Worm (Caenorhabditis elegans) whole organism, L4/young adult: Measurements from ENCODE around the gene rund-1.

ENCODE experiments used
- W03F9.2 ChIP-seq: fragments of 150-350 bp; optimal IDR thresholded peaks from 2 replicates; lab custom pipeline; 2014; ENCODE audit warnings: missing biosample characterization, missing genetic modification characterization
- dao-5 ChIP-seq: sonication (generic microtip); optimal IDR thresholded peaks from 2 replicates; lab custom pipeline; 2016; ENCODE audit warnings: missing genotype, missing genetic modification characterization, moderate library complexity, missing compliant biosample characterization
- him-1 ChIP-seq: sonication (generic microtip); optimal IDR thresholded peaks from 2 replicates; lab custom pipeline; 2016; ENCODE audit warnings: missing genotype, missing genetic modification reagents, missing genetic modification characterization, missing compliant biosample characterization

rund-1 gene

DNA sequence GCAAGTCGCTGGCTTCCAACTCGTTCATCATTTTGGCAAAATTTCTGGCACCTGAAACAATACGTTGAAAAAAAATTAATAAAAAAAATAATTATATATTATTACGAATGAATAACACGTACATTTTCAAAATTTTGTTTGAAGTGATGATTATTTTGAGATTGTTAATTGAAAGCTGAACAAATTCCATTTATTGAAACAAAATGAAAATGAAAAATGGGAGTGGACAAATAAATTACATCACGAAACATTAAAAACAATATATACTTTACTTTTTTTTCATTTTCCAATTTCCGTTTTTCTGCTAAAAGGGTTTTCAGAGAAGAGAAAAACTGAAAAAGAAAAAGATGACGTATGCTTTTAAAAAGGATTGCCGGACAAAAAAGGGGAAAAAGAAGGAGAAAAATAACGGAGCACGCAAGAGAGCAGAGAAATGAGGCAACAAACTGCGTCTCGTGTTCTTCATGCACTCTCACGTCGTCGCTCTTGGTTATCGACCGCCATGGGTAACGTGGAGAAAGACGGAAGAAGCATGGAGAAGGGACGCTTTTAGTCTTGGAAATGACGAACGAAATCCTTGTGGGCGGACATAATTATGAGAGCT lies at the start of gene rund-1:
Gene rund-1 (minus strand): TSS at position 51 of the 604 bp plus-strand sequence.
- TF ChIP-seq him-1 (tag; lab: Kevin White, UChicago) (peak; percentile 54), dao-5 (tag; lab: Kevin White, UChicago) (no peak), W03F9.2 (tag; lab: Kevin White, UChicago) (no peak)

DNA sequence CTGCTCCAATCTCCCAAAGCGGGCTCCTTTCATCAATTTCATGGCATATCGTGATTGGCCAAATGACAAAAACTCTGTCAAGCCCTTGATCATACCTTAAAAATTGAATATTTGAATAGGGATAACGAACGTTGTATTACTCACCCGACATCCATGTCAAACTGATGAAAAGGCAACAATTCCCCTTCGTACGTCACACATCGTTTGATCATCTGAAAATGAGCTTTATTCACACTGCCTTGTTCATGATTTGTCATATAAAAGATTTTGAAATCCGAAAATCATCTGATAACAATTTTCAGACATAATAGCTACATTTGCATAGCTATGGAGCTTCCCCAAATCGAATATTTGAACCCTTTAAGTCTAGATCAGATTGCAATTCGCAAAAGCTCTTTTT lies 44.9 kb upstream of the rund-1 start, which contains the start of gene M02A10.1:
Gene M02A10.1 (plus strand): TSS at position 301 of the 400 bp plus-strand sequence.
- TF ChIP-seq dao-5 (tag; lab: Kevin White, UChicago) (no peak), him-1 (tag; lab: Kevin White, UChicago) (no peak), W03F9.2 (tag; lab: Kevin White, UChicago) (no peak)

DNA sequence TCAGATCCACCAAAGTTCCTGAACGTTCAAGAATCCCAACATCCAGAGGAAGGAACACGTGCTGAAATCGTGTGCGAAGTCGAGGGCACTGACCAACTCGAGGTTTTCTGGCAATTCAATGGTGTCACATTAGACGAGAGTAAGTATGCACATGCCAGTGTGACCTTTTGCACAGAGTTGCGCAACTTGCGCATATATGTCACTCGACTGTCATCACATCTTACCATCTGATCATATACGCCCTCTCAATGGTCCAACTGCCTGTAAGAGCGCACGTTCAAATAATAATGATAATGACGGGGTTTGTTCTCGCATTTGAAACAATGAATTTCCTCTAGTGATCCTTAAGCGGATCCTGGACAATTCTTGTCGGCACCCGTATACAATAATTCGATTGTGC lies 34.7 kb upstream of the rund-1 start:
- no peak for TF ChIP-seq dao-5 (tag; lab: Kevin White, UChicago)
- TF ChIP-seq him-1 (tag; lab: Kevin White, UChicago): no peak
- no peak for TF ChIP-seq W03F9.2 (tag; lab: Kevin White, UChicago)

DNA sequence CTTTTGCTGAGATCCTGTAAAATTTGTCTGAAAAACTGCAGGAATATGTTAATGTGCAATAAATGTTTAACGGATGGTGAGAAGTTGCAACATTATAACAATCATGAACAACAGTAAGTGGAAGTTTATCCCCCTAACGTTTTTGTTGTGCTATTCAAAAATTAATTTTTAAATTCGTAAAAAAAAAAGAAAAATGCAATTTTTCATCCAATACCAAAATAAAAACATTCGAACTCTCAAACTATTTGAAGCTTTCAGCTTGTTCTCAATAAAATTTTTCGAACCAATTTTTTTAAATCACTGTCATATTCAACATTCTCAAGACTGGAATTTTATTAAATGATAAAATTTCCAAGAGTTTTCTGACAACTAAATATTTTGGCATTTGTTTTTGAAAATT lies 30.0 kb upstream of the rund-1 start, which contains the start of gene ncam-1:
Gene ncam-1 (plus strand): TSS at position 301 of the 400 bp plus-strand sequence.
- TF ChIP-seq W03F9.2 (tag; lab: Kevin White, UChicago): no peak
- no peak for TF ChIP-seq him-1 (tag; lab: Kevin White, UChicago)
- no peak for TF ChIP-seq dao-5 (tag; lab: Kevin White, UChicago)

DNA sequence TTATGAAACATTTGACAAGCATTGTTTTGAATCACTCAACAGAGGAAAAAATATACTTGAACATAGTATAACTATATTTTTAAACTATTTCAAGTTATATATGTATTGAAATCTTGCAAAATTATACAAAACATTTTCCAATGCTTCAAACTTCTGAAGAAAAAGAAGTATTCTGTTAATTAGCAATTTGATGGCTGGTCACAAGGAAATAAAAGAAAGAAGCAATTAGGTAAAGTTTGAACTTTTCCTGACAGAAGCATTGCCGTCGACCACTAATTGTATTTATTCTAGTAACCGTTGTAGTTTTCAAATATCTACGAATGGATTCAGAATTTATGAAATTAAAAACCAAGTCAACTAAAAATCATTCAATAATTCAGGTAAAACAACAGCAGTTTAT lies 27.0 kb upstream of the rund-1 start:
- TF ChIP-seq dao-5 (tag; lab: Kevin White, UChicago) (no peak), him-1 (tag; lab: Kevin White, UChicago) (no peak), W03F9.2 (tag; lab: Kevin White, UChicago) (no peak)

DNA sequence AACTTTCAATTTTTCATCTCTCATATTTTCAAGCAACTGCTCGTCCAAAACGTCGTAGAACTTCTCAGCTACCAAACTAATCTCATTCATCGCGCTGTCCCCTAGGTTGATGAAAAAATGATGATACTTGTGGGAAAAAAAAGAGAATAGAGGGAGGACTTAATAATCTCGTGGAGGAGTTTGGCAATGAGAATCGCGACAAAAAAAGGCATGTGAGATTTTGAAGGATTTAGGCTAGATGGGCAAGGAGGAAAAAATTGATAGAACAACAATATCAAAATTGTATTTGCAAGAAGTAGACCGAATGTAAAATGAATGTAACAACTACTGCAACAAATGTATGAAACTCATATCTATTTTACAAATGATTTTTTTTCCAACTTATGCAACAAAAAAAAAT lies 21.1 kb upstream of the rund-1 start, which contains the start of gene Y9C12A.1:
Gene Y9C12A.1 (minus strand): TSS at position 101 of the 400 bp plus-strand sequence.
- TF ChIP-seq dao-5 (tag; lab: Kevin White, UChicago) (no peak), W03F9.2 (tag; lab: Kevin White, UChicago) (no peak), him-1 (tag; lab: Kevin White, UChicago) (no peak)

DNA sequence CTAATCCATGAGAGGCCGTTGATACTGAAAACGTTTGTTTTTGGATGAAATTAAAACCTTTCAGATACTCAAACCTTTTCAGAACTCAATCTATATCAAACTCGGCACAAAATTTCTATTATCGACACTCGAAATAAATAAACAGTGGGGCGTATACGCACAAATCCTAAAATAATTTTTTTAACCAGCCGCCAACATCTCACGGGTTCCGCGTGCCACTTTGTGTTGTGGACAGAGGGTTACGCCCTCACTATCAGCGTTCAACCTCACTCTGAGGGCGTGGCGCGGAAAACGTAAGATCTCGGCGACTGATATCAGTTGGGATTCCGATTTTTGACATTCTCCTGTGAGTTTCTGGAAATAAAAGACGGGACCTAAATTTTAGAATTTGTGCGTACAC lies 19.8 kb upstream of the rund-1 start:
- no peak for TF ChIP-seq W03F9.2 (tag; lab: Kevin White, UChicago)
- TF ChIP-seq dao-5 (tag; lab: Kevin White, UChicago): no peak
- TF ChIP-seq him-1 (tag; lab: Kevin White, UChicago): no peak

DNA sequence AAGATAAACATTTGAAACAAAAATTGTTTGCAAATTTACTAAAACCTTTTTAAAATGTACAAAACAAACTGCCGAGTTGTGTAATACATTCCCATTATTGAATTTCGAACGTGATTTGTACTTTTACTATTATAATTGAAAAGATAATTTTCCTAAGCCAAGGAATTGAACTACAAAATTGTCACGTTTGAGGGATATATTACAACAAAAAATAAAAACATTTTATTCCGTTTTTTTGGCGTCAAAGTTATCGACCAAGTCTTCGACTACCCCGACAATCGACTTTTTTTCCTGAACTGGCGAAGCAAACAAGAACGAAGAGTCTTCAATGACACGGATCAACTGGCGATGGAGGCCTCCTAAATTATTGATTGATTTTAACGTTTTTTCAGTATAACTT lies 19.3 kb upstream of the rund-1 start, which contains the start of gene T19D7.7:
Gene T19D7.7 (minus strand): TSS at position 101 of the 400 bp plus-strand sequence.
- no peak for TF ChIP-seq W03F9.2 (tag; lab: Kevin White, UChicago)
- no peak for TF ChIP-seq him-1 (tag; lab: Kevin White, UChicago)
- no peak for TF ChIP-seq dao-5 (tag; lab: Kevin White, UChicago)

DNA sequence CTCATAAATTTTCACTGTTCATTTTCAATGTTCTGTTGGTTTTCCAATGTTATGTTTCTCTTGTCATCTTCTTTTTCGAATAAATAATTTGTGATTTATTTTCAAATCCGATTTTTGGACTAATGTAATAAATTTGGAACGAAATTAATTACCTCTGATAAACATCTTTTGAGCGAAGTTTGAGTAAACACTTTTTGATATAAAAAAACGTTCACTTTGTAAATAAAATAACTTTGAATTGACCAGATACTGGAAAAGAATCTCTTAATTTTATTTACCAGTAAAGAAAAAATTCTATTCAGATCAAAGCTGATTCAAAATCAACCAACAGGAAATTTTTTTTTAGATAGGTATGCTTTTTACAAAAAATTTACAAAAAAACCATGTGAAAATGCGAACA lies 10.2 kb upstream of the rund-1 start, which contains the start of gene lgc-32:
Gene lgc-32 (plus strand): TSS at position 301 of the 400 bp plus-strand sequence.
- TF ChIP-seq him-1 (tag; lab: Kevin White, UChicago) (no peak), W03F9.2 (tag; lab: Kevin White, UChicago) (no peak), dao-5 (tag; lab: Kevin White, UChicago) (no peak)

DNA sequence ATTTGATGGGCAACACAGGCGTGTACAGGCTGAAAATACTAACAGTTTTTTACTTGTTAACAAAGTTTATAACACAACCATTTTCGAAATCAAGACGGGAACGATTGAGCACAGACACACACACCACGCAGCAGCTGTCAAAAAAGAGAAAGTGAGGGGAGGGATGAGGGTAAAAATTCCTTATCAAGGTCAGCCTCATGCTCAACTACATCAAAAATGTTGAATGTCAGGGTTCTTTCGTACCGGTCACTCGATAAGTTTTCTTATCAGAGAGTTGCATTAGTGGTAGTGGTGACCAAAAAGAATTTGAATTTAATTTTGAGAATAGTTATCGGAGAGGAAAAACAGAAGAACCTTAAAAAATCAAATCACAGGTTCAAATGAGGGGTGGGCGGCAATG lies 9.0 kb upstream of the rund-1 start, which contains the start of gene T19D7.6:
Gene T19D7.6 (minus strand): TSS at position 198 of the 400 bp plus-strand sequence.
- TF ChIP-seq W03F9.2 (tag; lab: Kevin White, UChicago) (no peak), him-1 (tag; lab: Kevin White, UChicago) (no peak), dao-5 (tag; lab: Kevin White, UChicago) (no peak)

DNA sequence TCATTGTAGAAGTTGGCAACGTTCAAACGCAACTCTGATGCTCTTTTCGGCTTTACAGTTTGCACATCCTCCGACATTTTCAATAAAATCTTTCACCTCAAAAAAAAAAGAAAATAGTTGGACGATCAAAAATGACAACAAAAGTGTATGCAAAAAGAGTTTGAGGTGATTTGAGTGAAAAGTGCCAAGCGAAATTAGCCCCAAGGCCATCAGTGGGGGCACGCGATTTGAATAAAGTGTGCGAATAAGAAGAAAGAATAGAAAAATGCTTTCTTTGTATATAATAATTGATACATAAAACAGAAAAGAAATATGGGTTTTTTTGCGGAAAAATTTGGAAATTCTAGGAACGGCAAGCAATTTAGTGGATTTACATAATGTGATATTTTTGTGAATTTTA lies 4.5 kb upstream of the rund-1 start, which contains the start of gene T19D7.5:
Gene T19D7.5 (minus strand): TSS at position 101 of the 400 bp plus-strand sequence.
- TF ChIP-seq dao-5 (tag; lab: Kevin White, UChicago) (no peak), W03F9.2 (tag; lab: Kevin White, UChicago) (no peak), him-1 (tag; lab: Kevin White, UChicago) (no peak)

DNA sequence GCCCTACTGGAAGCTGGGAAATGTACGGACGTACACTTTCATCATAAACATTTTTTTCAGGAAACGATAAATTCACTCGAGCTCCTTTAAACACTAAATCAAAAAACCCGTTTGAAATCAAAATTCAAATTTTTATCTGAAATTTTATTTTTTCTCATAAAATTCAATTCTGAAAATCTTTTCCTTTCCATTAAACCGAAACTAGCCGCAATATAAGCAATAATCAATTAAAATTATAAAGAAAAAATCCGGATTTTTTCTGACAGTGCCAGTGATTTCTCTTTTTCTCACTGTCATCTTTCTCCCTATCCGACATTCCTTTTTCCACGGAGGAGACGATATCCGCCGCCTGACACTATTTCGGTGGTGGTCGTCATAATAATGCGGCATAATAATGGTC lies 5.7 kb downstream of the rund-1 start, which contains the start of gene lpr-7:
Gene lpr-7 (plus strand): TSS at position 301 of the 400 bp plus-strand sequence.
- TF ChIP-seq dao-5 (tag; lab: Kevin White, UChicago) (no peak), him-1 (tag; lab: Kevin White, UChicago) (no peak), W03F9.2 (tag; lab: Kevin White, UChicago) (no peak)

DNA sequence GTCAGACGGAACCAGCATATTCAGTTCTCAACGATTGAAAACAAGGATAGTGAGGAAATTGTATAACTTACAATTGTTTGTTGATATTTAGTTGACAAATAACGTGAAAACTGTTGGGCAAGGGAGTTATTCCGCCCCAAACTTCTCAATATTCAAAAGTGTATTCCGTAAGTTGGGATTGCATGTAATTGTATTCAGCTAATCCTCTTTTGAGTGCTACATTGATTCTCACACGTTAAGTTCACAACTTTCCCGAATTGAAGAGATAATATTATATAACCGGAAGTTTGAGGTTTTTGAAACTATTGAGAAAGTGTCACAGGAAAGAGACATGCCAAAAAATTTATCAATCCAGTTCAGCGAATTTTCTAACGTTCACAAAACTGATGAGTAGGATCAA lies 6.8 kb downstream of the rund-1 start, which contains the start of gene ifc-2:
Gene ifc-2 (minus strand): TSS at position 101 of the 400 bp plus-strand sequence.
- TF ChIP-seq dao-5 (tag; lab: Kevin White, UChicago) (no peak), W03F9.2 (tag; lab: Kevin White, UChicago) (no peak), him-1 (tag; lab: Kevin White, UChicago) (no peak)
